Worm (Caenorhabditis elegans): ENCODE data around the gene F28F8.7.

F28F8.7 gene

DNA sequence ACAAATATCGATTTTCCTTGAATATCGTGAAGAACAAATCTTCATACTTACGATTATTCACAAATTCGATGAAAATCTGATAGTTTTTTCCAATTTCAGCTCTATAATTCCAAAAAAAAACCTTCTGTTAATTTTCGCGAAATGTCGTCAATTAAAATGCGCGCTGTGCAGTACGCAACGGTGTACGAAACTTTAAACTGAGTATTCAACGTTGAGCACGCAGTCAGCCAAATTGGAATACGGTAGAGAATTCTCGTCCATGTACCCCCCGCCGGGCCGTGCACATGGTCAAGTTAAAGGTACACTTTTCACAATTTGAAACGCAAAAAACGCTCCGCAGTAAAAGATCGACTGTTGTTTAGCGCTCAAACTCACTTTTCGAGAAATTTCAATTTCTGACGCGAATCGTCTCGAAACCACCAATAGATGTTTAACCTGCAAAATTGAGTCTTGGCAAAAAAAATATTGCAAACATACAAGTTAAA lies at the start of gene F28F8.7:
Gene F28F8.7, minus strand, starts transcription at position 435 of the 485 bp plus-strand sequence.
- TF ChIP-seq crh-2 (tag; optimal IDR thresholded peaks at IDR 0.05) (peak; percentile 24), sma-3 (GFP tag; optimal IDR thresholded peaks at IDR 0.05) (peak; percentile 49), nhr-129 (tag; optimal IDR thresholded peaks at IDR 0.05) (peak; percentile 7), lin-13 (GFP tag; optimal IDR thresholded peaks at IDR 0.05) (peak; percentile 9), unc-55 (GFP tag; optimal IDR thresholded peaks at IDR 0.05) (peak; percentile 65), lsy-2 (tag; optimal IDR thresholded peaks at IDR 0.05) (peak; percentile 65 to 95), F13H6.1 (tag; optimal IDR thresholded peaks at IDR 0.05) (peak; percentile 25)

ce11 chrV:15638853-15639252 lies 48.4 kb upstream of the F28F8.7 start, which contains the start of gene srz-44:
srz-44 (minus strand) TSS chrV:15638953.
- TF ChIP-seq lin-11 (tag; optimal IDR thresholded peaks at IDR 0.05), result no peak
- TF ChIP-seq zag-1 (tag; optimal IDR thresholded peaks at IDR 0.05), result no peak
- TF ChIP-seq ceh-82 (tag; optimal IDR thresholded peaks at IDR 0.05), result no peak
- no peak for TF ChIP-seq aly-2 (tag; optimal IDR thresholded peaks at IDR 0.05)
- TF ChIP-seq nhr-23 (tag; optimal IDR thresholded peaks at IDR 0.05), result no peak
- no peak for TF ChIP-seq skn-1 (tag; optimal IDR thresholded peaks at IDR 0.05)
- no peak for TF ChIP-seq ztf-4 (tag; optimal IDR thresholded peaks at IDR 0.05)
- TF ChIP-seq mab-5 (tag; optimal IDR thresholded peaks at IDR 0.05), result no peak
- no peak for TF ChIP-seq ztf-11 (tag; optimal IDR thresholded peaks at IDR 0.05)
- TF ChIP-seq F13H6.1 (tag; optimal IDR thresholded peaks at IDR 0.05), result no peak
- no peak for TF ChIP-seq unc-62 (GFP tag; optimal IDR thresholded peaks at IDR 0.05)
- TF ChIP-seq sem-4 (tag; optimal IDR thresholded peaks at IDR 0.05), result no peak
- TF ChIP-seq lin-39 (tag; optimal IDR thresholded peaks at IDR 0.05), result no peak
- TF ChIP-seq nhr-6 (tag; optimal IDR thresholded peaks at IDR 0.05), result no peak
- TF ChIP-seq peb-1 (tag; optimal IDR thresholded peaks at IDR 0.05), result no peak
- TF ChIP-seq ama-1 (optimal IDR thresholded peaks at IDR 0.05), result no peak
- no peak for TF ChIP-seq ztf-1 (GFP tag; conservative IDR thresholded peaks at IDR 0.05)
- no peak for TF ChIP-seq nhr-12 (tag; optimal IDR thresholded peaks at IDR 0.05)

DNA sequence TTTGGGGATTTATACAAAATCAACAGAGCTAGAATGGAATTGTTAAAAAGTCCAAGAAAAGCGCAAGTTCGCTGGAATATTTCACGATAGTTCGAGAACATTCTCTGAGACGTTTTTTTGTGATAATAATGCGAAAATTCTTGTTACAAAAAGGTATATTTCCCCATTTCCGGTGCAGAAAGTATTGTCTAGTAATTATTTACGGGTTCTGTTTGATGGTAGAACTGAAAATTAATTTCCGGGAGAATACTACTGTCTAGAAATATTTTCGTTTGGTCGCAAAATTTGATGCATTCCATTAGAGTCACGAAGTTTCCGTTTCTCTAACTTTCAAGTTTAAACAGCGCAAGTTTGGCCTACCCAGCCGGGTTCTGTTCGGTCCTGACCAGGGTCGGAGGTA lies 39.1 kb upstream of the F28F8.7 start, which contains the start of gene str-248:
Gene str-248, minus strand, starts transcription at position 101 of the 400 bp plus-strand sequence.
- no peak for TF ChIP-seq R02D3.7 (tag; optimal IDR thresholded peaks at IDR 0.05)
- no peak for TF ChIP-seq unc-39 (tag; optimal IDR thresholded peaks at IDR 0.05)
- TF ChIP-seq nhr-237 (tag; optimal IDR thresholded peaks at IDR 0.05), result no peak
- TF ChIP-seq ceh-82 (tag; optimal IDR thresholded peaks at IDR 0.05), result no peak
- no peak for TF ChIP-seq mab-5 (tag; optimal IDR thresholded peaks at IDR 0.05)
- no peak for TF ChIP-seq skn-1 (tag; optimal IDR thresholded peaks at IDR 0.05)
- no peak for TF ChIP-seq Y55F3AM.14 (GFP tag; optimal IDR thresholded peaks at IDR 0.05)
- TF ChIP-seq mdl-1 (tag; optimal IDR thresholded peaks at IDR 0.05), result no peak
- TF ChIP-seq sma-9 (GFP tag; optimal IDR thresholded peaks at IDR 0.05), result no peak
- TF ChIP-seq sma-9 (tag; optimal IDR thresholded peaks at IDR 0.05), result no peak
- no peak for TF ChIP-seq sem-4 (tag; optimal IDR thresholded peaks at IDR 0.05)
- no peak for TF ChIP-seq fos-1 (tag; optimal IDR thresholded peaks at IDR 0.05)
- TF ChIP-seq ztf-11 (tag; optimal IDR thresholded peaks at IDR 0.05), result no peak
- TF ChIP-seq blmp-1 (tag; optimal IDR thresholded peaks at IDR 0.05; ENCODE audit: insufficient read depth), result no peak
- TF ChIP-seq lin-13 (GFP tag; optimal IDR thresholded peaks at IDR 0.05), result no peak
- TF ChIP-seq C34F6.9 (tag; optimal IDR thresholded peaks at IDR 0.05), result no peak
- TF ChIP-seq nhr-11 (tag; optimal IDR thresholded peaks at IDR 0.05), result no peak
- no peak for TF ChIP-seq crh-2 (tag; optimal IDR thresholded peaks at IDR 0.05)
- TF ChIP-seq nhr-77 (tag; optimal IDR thresholded peaks at IDR 0.05), result no peak
- no peak for TF ChIP-seq peb-1 (tag; optimal IDR thresholded peaks at IDR 0.05)
- no peak for TF ChIP-seq ztf-1 (GFP tag; conservative IDR thresholded peaks at IDR 0.05)

DNA sequence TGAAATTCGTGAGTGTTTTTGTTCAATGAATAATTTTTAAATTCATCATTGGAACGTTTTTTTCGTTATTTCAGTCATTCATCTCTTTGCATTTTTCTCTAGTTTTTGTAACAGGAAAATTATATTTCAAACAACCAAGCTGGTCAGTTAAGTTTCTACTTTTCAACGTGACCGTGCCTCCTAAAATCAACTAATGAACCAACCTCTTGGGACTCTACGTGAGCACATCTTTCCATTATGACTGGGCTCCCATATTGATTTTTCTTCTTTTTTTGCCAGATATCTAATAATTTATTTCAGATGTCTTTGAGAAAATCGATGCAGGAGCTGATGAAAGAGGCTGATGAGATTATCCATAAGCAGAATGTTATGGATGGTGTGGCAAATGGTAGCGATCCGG lies 35.1 kb upstream of the F28F8.7 start, which contains the start of gene C55A1.11:
Gene C55A1.11, plus strand, starts transcription at position 301 of the 400 bp plus-strand sequence.
- TF ChIP-seq elt-1 (tag; optimal IDR thresholded peaks at IDR 0.05) (no peak), zag-1 (tag; optimal IDR thresholded peaks at IDR 0.05) (no peak), nhr-21 (tag; optimal IDR thresholded peaks at IDR 0.05) (no peak), nhr-6 (tag; optimal IDR thresholded peaks at IDR 0.05) (no peak), ceh-16 (tag; optimal IDR thresholded peaks at IDR 0.05) (no peak), alr-1 (tag; optimal IDR thresholded peaks at IDR 0.05) (no peak), ztf-1 (GFP tag; conservative IDR thresholded peaks at IDR 0.05) (no peak), R02D3.7 (tag; optimal IDR thresholded peaks at IDR 0.05) (no peak), C34F6.9 (tag; optimal IDR thresholded peaks at IDR 0.05) (no peak), lin-13 (GFP tag; optimal IDR thresholded peaks at IDR 0.05) (no peak)

All from whole organism, L2 larva.